Worm (Caenorhabditis elegans): ENCODE data around the gene Y46D2A.2.
"Not testable (repeated sequence)": the region's sequence is repeated elsewhere in the genome, so short reads cannot be mapped to it uniquely, and the experiment has no call there.

Gene Y46D2A.2

ce11 chrII:3332039-3332438, 9.0 kb upstream of the Y46D2A.2 start, which contains the start of gene irld-27:
Gene irld-27 (plus strand): TSS chrII:3332339.
- no peak for TF ChIP-seq unc-62 (GFP tag; optimal IDR thresholded peaks at IDR 0.05)

- TF ChIP-seq unc-62 (GFP tag; optimal IDR thresholded peaks at IDR 0.05), result no peak
These were observed 4.0 kb upstream of the Y46D2A.2 start, which contains the start of gene Y46D2A.3 for ce11 chrII:3327104-3327503. Gene Y46D2A.3 (minus strand): TSS chrII:3327204.

- no peak for TF ChIP-seq unc-62 (GFP tag; optimal IDR thresholded peaks at IDR 0.05)
These were observed 822 bp downstream of the Y46D2A.2 start, which contains the start of gene Y46D2A.1 for ce11 chrII:3322257-3322656. Gene Y46D2A.1 (plus strand): TSS chrII:3322557.

ce11 chrII:3318839-3319238, 4.2 kb downstream of the Y46D2A.2 start:
- no peak for TF ChIP-seq unc-62 (GFP tag; optimal IDR thresholded peaks at IDR 0.05)

DNA sequence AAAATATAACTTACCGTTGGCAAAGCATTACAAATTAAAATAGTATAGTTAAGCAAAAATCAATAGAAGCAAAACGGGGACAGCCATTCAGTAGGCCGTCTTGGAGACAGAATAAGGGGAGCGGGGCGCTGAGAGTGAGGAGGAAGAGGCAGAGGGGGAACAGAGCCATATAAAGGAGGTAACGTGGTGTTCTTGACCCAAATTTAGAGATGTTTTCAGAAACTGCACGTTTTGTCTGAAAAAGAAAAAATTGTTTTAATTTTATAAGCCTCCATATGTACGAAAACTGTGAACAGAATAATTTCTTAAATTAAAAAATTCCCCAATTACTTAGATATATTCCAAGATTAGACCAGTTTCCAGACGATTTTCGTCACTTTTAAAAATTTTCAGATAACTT, 9.6 kb downstream of the Y46D2A.2 start, which contains the start of gene F39E9.6:
F39E9.6 (minus strand) TSS at position 101 of the 400 bp plus-strand sequence.
- TF ChIP-seq unc-62 (GFP tag; optimal IDR thresholded peaks at IDR 0.05), result no peak

- no peak for TF ChIP-seq unc-62 (GFP tag; optimal IDR thresholded peaks at IDR 0.05)
These were observed 12.0 kb downstream of the Y46D2A.2 start for ce11 chrII:3310957-3311657.

- TF ChIP-seq unc-62 (GFP tag; optimal IDR thresholded peaks at IDR 0.05), result no peak
These were observed 19.5 kb downstream of the Y46D2A.2 start for ce11 chrII:3303582-3303981.

ce11 chrII:3299457-3299856, 23.6 kb downstream of the Y46D2A.2 start, which contains the start of gene btb-22:
Gene btb-22 (plus strand): TSS chrII:3299757.
- TF ChIP-seq unc-62 (GFP tag; optimal IDR thresholded peaks at IDR 0.05), result no peak

- no peak for TF ChIP-seq unc-62 (GFP tag; optimal IDR thresholded peaks at IDR 0.05)
These were observed 25.2 kb downstream of the Y46D2A.2 start, which contains the start of gene btb-18 for ce11 chrII:3297914-3298313. Gene btb-18 (plus strand): TSS chrII:3298214.

ce11 chrII:3296644-3297043, 26.4 kb downstream of the Y46D2A.2 start, which contains the start of gene btb-16:
Gene btb-16 (plus strand): TSS chrII:3296883.
- no peak for TF ChIP-seq unc-62 (GFP tag; optimal IDR thresholded peaks at IDR 0.05)

DNA sequence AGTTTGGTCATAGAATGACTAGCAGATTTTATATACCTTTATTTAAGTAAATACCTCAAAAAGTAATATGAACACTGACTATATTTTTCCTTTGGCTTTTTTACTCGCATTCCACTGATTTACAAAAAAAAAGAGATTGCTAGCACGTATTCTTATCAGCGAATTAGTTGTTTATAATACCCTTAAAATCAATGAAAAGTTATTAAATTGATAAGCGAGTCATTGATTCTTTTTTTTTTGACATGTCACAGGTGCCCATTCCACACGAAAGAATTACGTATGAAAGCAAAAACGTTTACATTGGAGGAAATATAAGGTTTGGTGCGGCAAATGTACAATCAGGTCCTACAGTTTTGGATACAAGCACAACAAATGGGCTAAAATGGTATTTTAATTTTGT, 27.9 kb downstream of the Y46D2A.2 start, which contains the start of gene btb-17:
btb-17 (plus strand) TSS at position 213 of the 400 bp plus-strand sequence.
- TF ChIP-seq unc-62 (GFP tag; optimal IDR thresholded peaks at IDR 0.05), result no peak

DNA sequence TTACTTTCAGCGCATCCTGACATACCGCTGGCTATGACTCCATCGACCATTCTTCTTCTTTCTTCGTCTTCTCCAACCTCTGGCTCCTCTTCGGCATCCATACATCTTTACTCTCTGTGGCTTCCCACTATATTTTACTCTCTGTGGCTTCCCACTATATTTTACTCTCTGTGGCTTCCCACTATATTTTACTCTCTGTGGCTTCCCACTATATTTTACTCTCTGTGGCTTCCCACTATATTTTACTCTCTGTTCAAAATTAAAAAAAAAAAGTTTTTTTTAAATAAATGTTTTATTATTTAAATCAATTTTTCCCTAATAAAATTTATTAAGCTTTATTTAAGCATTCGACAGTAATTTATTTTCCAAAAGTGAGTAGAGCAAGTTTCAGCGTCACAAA, 32.5 kb downstream of the Y46D2A.2 start, which contains the start of gene F39E9.14:
F39E9.14 (minus strand) TSS at position 101 of the 400 bp plus-strand sequence.
- TF ChIP-seq unc-62 (GFP tag; optimal IDR thresholded peaks at IDR 0.05), result not testable (repeated sequence)

ce11 chrII:3287073-3287472, 36.0 kb downstream of the Y46D2A.2 start, which contains the start of gene sri-63:
Gene sri-63 (plus strand): TSS chrII:3287373.
- TF ChIP-seq unc-62 (GFP tag; optimal IDR thresholded peaks at IDR 0.05), result no peak

DNA sequence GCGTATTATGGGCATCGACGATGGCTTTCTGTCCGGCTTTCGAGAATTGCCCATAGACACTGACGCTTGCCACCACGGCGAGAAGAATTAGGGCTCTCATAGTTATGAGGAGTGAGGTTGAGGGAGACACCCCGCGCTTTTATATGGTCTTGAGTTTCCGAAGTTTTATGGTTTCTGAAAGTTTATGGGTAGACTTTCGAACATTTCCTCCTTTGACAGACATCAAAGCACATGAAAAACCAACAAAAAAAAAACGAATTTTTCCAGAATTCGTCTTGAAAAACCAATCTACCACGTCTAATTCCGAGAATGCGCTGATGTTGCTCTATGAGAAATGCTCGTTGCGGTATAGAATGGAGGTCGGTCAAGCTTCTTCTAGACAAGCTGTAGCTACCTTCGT, 38.5 kb downstream of the Y46D2A.2 start, which contains the start of gene scl-15:
scl-15 (minus strand) TSS at position 101 of the 400 bp plus-strand sequence.
- TF ChIP-seq unc-62 (GFP tag; optimal IDR thresholded peaks at IDR 0.05), result no peak

DNA sequence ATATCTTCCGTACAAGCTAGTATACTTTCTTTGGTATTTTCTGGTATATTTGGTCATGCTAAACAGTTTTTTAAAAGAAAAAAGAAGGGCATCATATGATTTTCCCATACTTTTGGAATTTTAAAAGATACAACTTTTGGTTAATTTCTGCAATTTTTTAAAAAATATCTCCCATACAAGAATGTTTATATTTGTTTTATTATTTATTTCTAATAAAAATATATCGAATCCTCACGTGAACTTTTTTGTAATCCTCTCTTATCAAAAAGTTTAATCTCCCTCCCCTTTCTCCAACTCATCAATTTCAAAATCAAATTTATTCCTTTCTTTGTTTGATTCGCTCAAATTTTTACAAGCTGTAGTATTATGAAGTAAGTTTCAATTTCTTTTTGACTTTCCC, 40.7 kb downstream of the Y46D2A.2 start, which contains the start of gene nep-13:
nep-13 (plus strand) TSS at position 301 of the 400 bp plus-strand sequence.
- TF ChIP-seq unc-62 (GFP tag; optimal IDR thresholded peaks at IDR 0.05), result no peak

ce11 chrII:3278634-3279033, 44.4 kb downstream of the Y46D2A.2 start, which contains the start of gene wht-4:
Gene wht-4 (plus strand): TSS chrII:3278934.
- no peak for TF ChIP-seq unc-62 (GFP tag; optimal IDR thresholded peaks at IDR 0.05)

ce11 chrII:3277686-3278085, 45.4 kb downstream of the Y46D2A.2 start, which contains the start of gene F02E11.4:
Gene F02E11.4 (minus strand): TSS chrII:3277786.
- TF ChIP-seq unc-62 (GFP tag; optimal IDR thresholded peaks at IDR 0.05), result no peak

All from whole organism, dauer.